Worm (Caenorhabditis elegans): ENCODE measurements around the gene ppm-2.

ppm-2 gene

ce11 chrIII:4653912-4654311, 3.6 kb downstream of the ppm-2 start:
- TF ChIP-seq elt-2 (tag; optimal IDR thresholded peaks at IDR 0.05) (peak; percentile 0), nhr-85 (tag) (peak; percentile 47), F16B12.6 (tag; optimal IDR thresholded peaks at IDR 0.05) (no peak)

DNA sequence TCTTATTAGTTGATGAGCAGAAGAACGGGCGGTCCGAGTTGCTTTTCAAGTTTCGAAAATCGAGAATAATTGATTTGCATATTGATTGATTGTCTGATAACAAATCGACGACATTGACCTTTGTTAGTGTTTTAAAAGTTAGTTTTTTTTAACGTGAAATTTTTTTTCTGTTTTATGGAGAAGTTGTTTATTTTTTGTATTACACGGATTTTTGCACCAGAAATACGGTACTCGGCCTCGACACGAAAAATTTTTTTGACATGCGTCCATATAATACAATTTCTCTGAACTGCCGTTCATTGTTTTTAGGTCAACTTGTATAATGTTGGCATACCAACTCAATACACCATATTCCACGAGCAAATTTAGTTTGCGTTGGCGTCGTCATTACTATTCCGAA, 5.1 kb downstream of the ppm-2 start, which contains the start of gene T23F11.2:
TSS of gene T23F11.2 (minus strand) at position 101 of the 400 bp plus-strand sequence.
- TF ChIP-seq nhr-12 (tag; optimal IDR thresholded peaks at IDR 0.05) (no peak), hlh-17 (GFP tag; optimal IDR thresholded peaks at IDR 0.05; ENCODE audit: borderline replicate concordance) (no peak), fkh-4 (tag; optimal IDR thresholded peaks at IDR 0.05; ENCODE audit: borderline replicate concordance) (no peak), mab-9 (GFP tag; IDR thresholded peaks at IDR 0.05) (no peak), ets-5 (GFP tag; IDR thresholded peaks at IDR 0.05) (no peak), F16B12.6 (tag; optimal IDR thresholded peaks at IDR 0.05) (no peak), tlp-1 (tag; optimal IDR thresholded peaks at IDR 0.05) (no peak), nhr-71 (tag; optimal IDR thresholded peaks at IDR 0.05) (no peak), sptf-1 (tag; optimal IDR thresholded peaks at IDR 0.05) (no peak), pax-3 (tag; optimal IDR thresholded peaks at IDR 0.05) (no peak), C34B4.2 (tag; optimal IDR thresholded peaks at IDR 0.05) (no peak)

DNA sequence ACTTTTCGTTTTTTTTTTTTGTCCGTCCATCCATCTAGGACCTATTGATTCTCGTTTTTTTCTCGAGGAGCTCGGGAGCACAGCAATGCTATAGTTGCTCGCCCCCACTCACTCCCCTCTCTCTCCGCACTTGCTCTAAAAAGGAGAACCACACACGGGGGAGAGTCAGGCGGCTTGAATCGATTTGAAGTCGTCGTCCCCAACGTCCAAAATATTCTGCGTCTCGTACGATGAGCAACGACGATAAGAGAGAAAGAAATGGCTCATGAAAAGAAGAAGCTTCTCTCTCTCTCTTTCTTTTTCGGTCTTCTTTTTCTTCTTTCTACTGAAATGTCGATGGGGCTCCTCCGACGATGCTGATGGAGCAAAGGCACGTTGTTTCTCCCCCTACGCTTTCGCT, 6.1 kb downstream of the ppm-2 start:
- TF ChIP-seq ceh-63 (GFP tag; optimal IDR thresholded peaks at IDR 0.05) (peak; percentile 25), C16A3.4 (tag; optimal IDR thresholded peaks at IDR 0.05) (no peak), snpc-4 (tag; optimal IDR thresholded peaks at IDR 0.05) (no peak), nhr-11 (tag; optimal IDR thresholded peaks at IDR 0.05) (no peak), zip-4 (GFP tag; optimal IDR thresholded peaks at IDR 0.05) (no peak), sptf-1 (tag; optimal IDR thresholded peaks at IDR 0.05) (no peak), ztf-4 (tag; optimal IDR thresholded peaks at IDR 0.05) (no peak), unc-98 (GFP tag; IDR thresholded peaks at IDR 0.05) (no peak), fkh-4 (tag; optimal IDR thresholded peaks at IDR 0.05; ENCODE audit: borderline replicate concordance) (no peak), nhr-19 (GFP tag; conservative IDR thresholded peaks at IDR 0.05) (0 out of 2 replicates have a peak, but pooled peaks have one; percentile 3), sox-4 (tag; optimal IDR thresholded peaks at IDR 0.05) (peak; percentile 12), unc-30 (tag; optimal IDR thresholded peaks at IDR 0.05) (no peak), fos-1 (tag; optimal IDR thresholded peaks at IDR 0.05) (no peak), dpl-1 (GFP tag; optimal IDR thresholded peaks at IDR 0.05) (peak in 1 of 3 experiments; percentile 8), ama-1 (optimal IDR thresholded peaks at IDR 0.05) (no peak), egl-13 (tag; optimal IDR thresholded peaks at IDR 0.05) (no peak), mdl-1 (tag; optimal IDR thresholded peaks at IDR 0.05) (no peak), nhr-76 (tag; optimal IDR thresholded peaks at IDR 0.05) (no peak), C34B4.2 (tag; optimal IDR thresholded peaks at IDR 0.05) (no peak), ets-5 (GFP tag; IDR thresholded peaks at IDR 0.05) (no peak), lsy-2 (tag; optimal IDR thresholded peaks at IDR 0.05) (peak in 1 of 2 experiments; percentile 65), nhr-20 (tag; optimal IDR thresholded peaks at IDR 0.05) (no peak), unc-62 (GFP tag; optimal IDR thresholded peaks at IDR 0.05) (no peak), nhr-12 (tag; optimal IDR thresholded peaks at IDR 0.05) (no peak), mef-2 (tag; optimal IDR thresholded peaks at IDR 0.05) (no peak), isw-1 (GFP tag; IDR thresholded peaks at IDR 0.05) (peak; percentile 36), Y116A8C.19 (tag; optimal IDR thresholded peaks at IDR 0.05; ENCODE audit: borderline replicate concordance) (no peak), hpl-2 (GFP tag; optimal IDR thresholded peaks at IDR 0.05) (no peak), unc-86 (tag; optimal IDR thresholded peaks at IDR 0.05) (peak; percentile 64), ceh-90 (tag; optimal IDR thresholded peaks at IDR 0.05) (no peak), C04F5.9 (tag; optimal IDR thresholded peaks at IDR 0.05) (no peak), lin-35 (GFP tag; optimal IDR thresholded peaks at IDR 0.05) (peak in 1 of 2 experiments; percentile 53), lin-14 (GFP tag; optimal IDR thresholded peaks at IDR 0.05) (peak; percentile 92), ceh-82 (tag; optimal IDR thresholded peaks at IDR 0.05) (peak; percentile 51 to 67 (median 53)), mep-1 (tag; optimal IDR thresholded peaks at IDR 0.05) (peak; percentile 41), lin-39 (tag; optimal IDR thresholded peaks at IDR 0.05) (no peak), blmp-1 (tag; optimal IDR thresholded peaks at IDR 0.05) (no peak), dsc-1 (tag; optimal IDR thresholded peaks at IDR 0.05) (no peak), grh-1 (GFP tag; IDR thresholded peaks at IDR 0.05) (no peak), irx-1 (tag; optimal IDR thresholded peaks at IDR 0.05) (peak; percentile 35), tbx-2 (tag; optimal IDR thresholded peaks at IDR 0.05) (peak; percentile 62), ces-1 (GFP tag; optimal IDR thresholded peaks at IDR 0.05) (no peak)
